Fruit fly (Drosophila melanogaster): Measurements from ENCODE around the gene CG9921.
A peak's percentile ranks its signal among the peaks of the same experiment; 100 is the strongest.

Gene CG9921

DNA sequence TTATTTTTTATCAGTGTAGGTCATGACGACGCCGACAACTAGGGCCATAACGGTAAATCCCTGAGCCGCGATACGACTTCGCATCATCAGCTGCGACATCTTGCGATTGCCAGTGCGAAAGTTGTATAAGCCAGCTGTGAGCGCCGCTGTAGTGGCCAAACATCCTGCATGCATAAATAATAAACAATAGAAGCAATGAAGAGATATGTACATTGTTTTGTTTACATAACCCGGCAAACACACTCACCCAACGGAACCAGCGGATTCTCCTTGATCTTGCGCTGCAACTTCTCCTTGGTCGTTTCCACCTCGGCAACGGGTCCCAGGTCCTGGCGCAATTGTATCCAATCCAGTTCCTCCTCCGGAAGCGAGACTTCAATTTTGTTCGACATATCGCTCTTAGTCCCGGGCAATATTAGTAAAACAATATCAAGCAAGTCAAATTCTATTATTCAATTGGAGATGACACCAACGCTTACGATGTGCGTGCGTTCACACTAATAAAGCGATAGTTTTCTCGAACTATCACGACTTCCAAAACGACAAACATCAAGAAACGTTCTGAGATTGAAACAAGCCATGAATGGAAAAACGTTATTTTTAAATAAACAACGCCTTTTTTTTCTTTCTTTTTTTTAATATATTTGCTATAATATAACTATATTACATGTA is 1.7 kb downstream of the CG9921 start (continued):
- TF ChIP-seq Hr3 (GFP tag; optimal IDR thresholded peaks at IDR 0.05): no peak
- TF ChIP-seq gsb (GFP tag; IDR thresholded peaks at IDR 0.05): no peak
- no peak for TF ChIP-seq z (GFP tag; IDR thresholded peaks at IDR 0.05)
- TF ChIP-seq CG11398 (GFP tag; optimal IDR thresholded peaks at IDR 0.05): no peak
- no peak for TF ChIP-seq da (GFP tag; optimal IDR thresholded peaks at IDR 0.05)
- TF ChIP-seq MTF-1 (GFP tag; optimal IDR thresholded peaks at IDR 0.05; ENCODE audit: borderline replicate concordance): no peak
- no peak for TF ChIP-seq CG14014 (GFP tag; IDR thresholded peaks at IDR 0.05)
- TF ChIP-seq ham (GFP tag; IDR thresholded peaks at IDR 0.05): no peak
- TF ChIP-seq tap (tag; optimal IDR thresholded peaks at IDR 0.05): no peak
- TF ChIP-seq Hand (GFP tag; optimal IDR thresholded peaks at IDR 0.05): no peak
- no peak for TF ChIP-seq Jarid2 (GFP tag; optimal IDR thresholded peaks at IDR 0.05)
- no peak for TF ChIP-seq CG11504 (tag; optimal IDR thresholded peaks at IDR 0.05)
- no peak for TF ChIP-seq btn (GFP tag; optimal IDR thresholded peaks at IDR 0.05)
- TF ChIP-seq Oaz (GFP tag; IDR thresholded peaks at IDR 0.05): no peak
- TF ChIP-seq Ets65A (GFP tag): no peak
- no peak for TF ChIP-seq schlank (tag; optimal IDR thresholded peaks at IDR 0.05)
- TF ChIP-seq CG13624 (GFP tag; optimal IDR thresholded peaks at IDR 0.05): no peak
- peak; percentile 39 for TF ChIP-seq CG12659 (GFP tag; optimal IDR thresholded peaks at IDR 0.05)
- no peak for TF ChIP-seq Nf-YA (GFP tag; IDR thresholded peaks at IDR 0.05)
- TF ChIP-seq aop (GFP tag; IDR thresholded peaks at IDR 0.05): no peak
- peak; percentile 84 for TF ChIP-seq CG6791 (GFP tag; IDR thresholded peaks at IDR 0.05; ENCODE audit: partially characterized antibody)
- no peak for TF ChIP-seq CG5180 (GFP tag; optimal IDR thresholded peaks at IDR 0.05)
- TF ChIP-seq BEAF-32 (GFP tag; optimal IDR thresholded peaks at IDR 0.05): peak; percentile 86
- TF ChIP-seq NC2α (GFP tag; optimal IDR thresholded peaks at IDR 0.05): no peak
- no peak for TF ChIP-seq CG8765 (GFP tag; IDR thresholded peaks at IDR 0.05)
- no peak for TF ChIP-seq lmd (GFP tag; IDR thresholded peaks at IDR 0.05)
- no peak for TF ChIP-seq disco-r (GFP tag; optimal IDR thresholded peaks at IDR 0.05)
- no peak for TF ChIP-seq E2f1 (GFP tag; IDR thresholded peaks at IDR 0.05)
- no peak for TF ChIP-seq ro (GFP tag; IDR thresholded peaks at IDR 0.05)
- no peak for TF ChIP-seq CG11723 (GFP tag; optimal IDR thresholded peaks at IDR 0.05)
- TF ChIP-seq sens (GFP tag): no peak
- TF ChIP-seq cwo (GFP tag; optimal IDR thresholded peaks at IDR 0.05): no peak
- no peak for TF ChIP-seq gro (GFP tag; optimal IDR thresholded peaks at IDR 0.05)
- TF ChIP-seq sob (GFP tag; IDR thresholded peaks at IDR 0.05): no peak
- TF ChIP-seq cg (GFP tag; optimal IDR thresholded peaks at IDR 0.05): no peak
- no peak for TF ChIP-seq exex (tag; optimal IDR thresholded peaks at IDR 0.05)
- TF ChIP-seq sqz (GFP tag; optimal IDR thresholded peaks at IDR 0.05): no peak
- TF ChIP-seq CG9817 (tag; optimal IDR thresholded peaks at IDR 0.05): no peak
- TF ChIP-seq ttk (GFP tag; IDR thresholded peaks at IDR 0.05): no peak
- no peak for TF ChIP-seq yki (optimal IDR thresholded peaks at IDR 0.05)
- TF ChIP-seq pb (GFP tag; optimal IDR thresholded peaks at IDR 0.05): no peak
- TF ChIP-seq chinmo (GFP tag; IDR thresholded peaks at IDR 0.05; ENCODE audit: partially characterized antibody): no peak
- peak; percentile 89 for TF ChIP-seq knrl (GFP tag; IDR thresholded peaks at IDR 0.05; ENCODE audit: partially characterized antibody)
- TF ChIP-seq CG3726 (GFP tag; IDR thresholded peaks at IDR 0.05): no peak
- TF ChIP-seq CG12299 (tag; optimal IDR thresholded peaks at IDR 0.05): no peak
- no peak for TF ChIP-seq CG13424 (tag; optimal IDR thresholded peaks at IDR 0.05)
- TF ChIP-seq caup (GFP tag; optimal IDR thresholded peaks at IDR 0.05; ENCODE audit: severe bottlenecking): no peak
- TF ChIP-seq CG10274 (GFP tag; optimal IDR thresholded peaks at IDR 0.05): no peak
- TF ChIP-seq CG31365 (tag; optimal IDR thresholded peaks at IDR 0.05): no peak
- TF ChIP-seq CG13775 (GFP tag; optimal IDR thresholded peaks at IDR 0.05): no peak
- no peak for TF ChIP-seq Hsf (GFP tag; optimal IDR thresholded peaks at IDR 0.05)
